Fruit fly (Drosophila melanogaster) Kc167 (cell line): ENCODE measurements around the gene amd.

Source experiments
- Myc ChIP-seq: fragments of >200 bp; optimal IDR thresholded peaks from 2 replicates; lab custom pipeline; 2017; ENCODE audit warnings: missing external identifiers
- Sin3A ChIP-seq: fragments of >200 bp; optimal IDR thresholded peaks from 2 replicates; lab custom pipeline; 2018; ENCODE audit warnings: missing external identifiers
- h ChIP-seq: fragments of >200 bp; optimal IDR thresholded peaks from 3 replicates; lab custom pipeline; 2018; ENCODE audit warnings: missing external identifiers
- insv ChIP-seq: fragments of >200 bp; optimal IDR thresholded peaks from 3 replicates; lab custom pipeline; 2018; ENCODE audit warnings: missing external identifiers
- psq ChIP-seq: fragments of >200 bp; optimal IDR thresholded peaks from 2 replicates; lab custom pipeline; 2017; ENCODE audit warnings: missing external identifiers
- ttk ChIP-seq: sonication (Bioruptor generic); optimal IDR thresholded peaks from 2 replicates; lab custom pipeline; 2017; ENCODE audit warnings: missing external identifiers

DNA sequence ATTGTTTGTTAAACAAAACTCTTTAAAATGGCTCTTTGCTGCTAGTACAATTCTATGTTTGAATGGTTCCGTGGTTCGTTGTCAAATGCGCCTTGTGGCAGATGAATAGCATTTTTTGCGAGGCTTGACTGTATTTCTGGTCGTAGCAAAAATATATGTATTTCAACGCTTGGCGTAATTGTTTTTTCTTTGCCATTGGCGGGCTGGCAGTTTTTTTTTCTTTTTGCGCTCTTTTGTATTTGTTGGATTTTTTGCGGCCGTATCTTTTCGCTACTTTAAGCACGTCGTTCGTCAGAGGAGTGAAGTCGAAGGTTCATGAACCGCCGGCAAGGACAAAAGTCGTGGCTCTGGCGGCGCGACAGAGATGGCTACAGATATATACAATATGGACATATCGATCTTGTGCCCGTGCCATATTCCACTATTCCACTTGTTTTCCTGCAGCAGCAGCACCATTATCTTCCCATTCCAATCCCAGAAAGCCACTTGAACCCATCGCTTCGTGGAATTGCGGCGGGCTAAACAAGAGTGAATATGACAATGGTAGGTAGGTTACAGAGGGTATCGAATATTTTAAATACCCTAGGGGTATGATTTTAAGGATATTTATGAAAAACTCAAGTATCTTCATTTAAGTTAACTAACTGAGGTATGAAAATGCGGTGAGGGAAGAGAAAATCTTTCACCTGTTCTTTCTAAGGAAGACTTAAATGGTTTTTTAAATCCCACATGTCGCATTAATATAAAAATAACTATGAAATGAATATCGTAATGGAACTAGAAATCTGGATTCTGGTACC lies 46.2 kb downstream of the amd start:
- TF ChIP-seq ttk: no peak
- TF ChIP-seq h: no peak
- TF ChIP-seq Sin3A (lab: Kevin White, UChicago): no peak
- no peak for TF ChIP-seq Myc (lab: Kevin White, UChicago)
- TF ChIP-seq psq (lab: Kevin White, UChicago): no peak
- no peak for TF ChIP-seq insv (lab: Kevin White, UChicago)
